Fruit fly (Drosophila melanogaster) whole organism, wandering third instar larva: ENCODE measurements around the gene ND-15.

Experiments
- Abd-B ChIP-seq: fragments of >200 bp; optimal IDR thresholded peaks from 2 replicates; lab custom pipeline; 2017; ENCODE audit warnings: missing biosample characterization, missing genetic modification characterization
- CG32264 ChIP-seq: fragments of 200-800 bp; sonication (Bioruptor generic); optimal IDR thresholded peaks from 2 replicates; lab custom pipeline; 2016; ENCODE audit warnings: missing biosample characterization, missing genetic modification characterization
- CG9705 ChIP-seq: fragments of 200-800 bp; sonication (Bioruptor generic); optimal IDR thresholded peaks from 2 replicates; lab custom pipeline; 2018; ENCODE audit warnings: missing biosample characterization, mild to moderate bottlenecking, missing genetic modification characterization
- CrebA ChIP-seq: fragments of 200-800 bp; sonication (Bioruptor generic); optimal IDR thresholded peaks from 2 replicates; lab custom pipeline; 2016; ENCODE audit warnings: missing biosample characterization, mild to moderate bottlenecking, missing genetic modification characterization, borderline replicate concordance
- Dif ChIP-seq: fragments of 200-275, 200-300 bp; sonication (Bioruptor generic); optimal IDR thresholded peaks from 2 replicates; lab custom pipeline; 2018; ENCODE audit warnings: missing biosample characterization, missing genetic modification characterization; ENCODE audit not compliant: partially characterized antibody
- GATAd ChIP-seq: sonication (Bioruptor generic); optimal IDR thresholded peaks from 2 replicates; lab custom pipeline; 2016; ENCODE audit warnings: missing biosample characterization, missing genetic modification characterization
- HLH106 ChIP-seq: fragments of 200-800 bp; optimal IDR thresholded peaks from 3 replicates; lab custom pipeline; 2019; ENCODE audit warnings: missing biosample characterization, mild to moderate bottlenecking, missing genetic modification characterization, moderate library complexity
- Hnf4 ChIP-seq: fragments of 200-800 bp; sonication (Bioruptor generic); optimal IDR thresholded peaks from 2 replicates; lab custom pipeline; 2016; ENCODE audit warnings: missing biosample characterization, mild to moderate bottlenecking, missing genetic modification characterization
- Hr78 ChIP-seq: fragments of >200 bp; optimal IDR thresholded peaks from 2 replicates; lab custom pipeline; 2017; ENCODE audit warnings: missing biosample characterization, missing genetic modification characterization
- Hr83 ChIP-seq: fragments of 200-300 bp; sonication (Bioruptor generic); optimal IDR thresholded peaks from 2 replicates; lab custom pipeline; 2016; ENCODE audit warnings: missing biosample characterization, mild to moderate bottlenecking, missing genetic modification characterization, moderate library complexity; ENCODE audit not compliant: poor library complexity, severe bottlenecking
- Jra ChIP-seq: sonication (Bioruptor generic); optimal IDR thresholded peaks from 2 replicates; lab custom pipeline; 2016; ENCODE audit warnings: missing biosample characterization, missing genetic modification characterization
- Mio ChIP-seq: sonication (Bioruptor generic); optimal IDR thresholded peaks from 2 replicates; lab custom pipeline; 2016; ENCODE audit warnings: missing biosample characterization, missing genetic modification characterization
- Myc ChIP-seq: fragments of >200 bp; optimal IDR thresholded peaks from 2 replicates; lab custom pipeline; 2017
- N ChIP-seq: fragments of >200 bp; optimal IDR thresholded peaks from 2 replicates; lab custom pipeline; 2018; ENCODE audit warnings: missing biosample characterization, missing external identifiers, missing genetic modification characterization
- OdsH ChIP-seq: fragments of 200-800 bp; sonication (Bioruptor generic); optimal IDR thresholded peaks from 2 replicates; lab custom pipeline; 2016; ENCODE audit warnings: missing biosample characterization, mild to moderate bottlenecking, missing genetic modification characterization
- Rel ChIP-seq, 2 experiments: fragments of 200-800 bp; sonication (Bioruptor generic) in 1 of 2; optimal IDR thresholded peaks; 2 replicates in 1 of 2; 3 replicates in 1 of 2; lab custom pipeline; 2016 to 2019; ENCODE audit warnings: mild to moderate bottlenecking in 2 of 2, missing biosample characterization in 2 of 2, missing genetic modification characterization in 2 of 2, moderate library complexity in 1 of 2
- Sp1 ChIP-seq: fragments of 200-800 bp; sonication (Bioruptor generic); optimal IDR thresholded peaks from 3 replicates; lab custom pipeline; 2019; ENCODE audit warnings: missing biosample characterization, mild to moderate bottlenecking, missing genetic modification characterization, moderate library complexity
- Vsx2 ChIP-seq: fragments of 200-300, 225-300 bp; sonication (Bioruptor generic); optimal IDR thresholded peaks from 2 replicates; lab custom pipeline; 2018; ENCODE audit warnings: missing biosample characterization, missing genetic modification characterization; ENCODE audit not compliant: partially characterized antibody
- br ChIP-seq: fragments of 200-800 bp; sonication (Bioruptor generic); optimal IDR thresholded peaks from 2 replicates; lab custom pipeline; 2016; ENCODE audit warnings: missing biosample characterization, missing genetic modification characterization
- brk ChIP-seq: fragments of 200-800 bp; sonication (Bioruptor generic); optimal IDR thresholded peaks from 2 replicates; lab custom pipeline; 2016; ENCODE audit warnings: missing biosample characterization, mild to moderate bottlenecking, missing genetic modification characterization
- dl ChIP-seq, 2 experiments: fragments of 175-275, 200-275 bp in 1 of 2; fragments of 200-275 bp in 1 of 2; sonication (Bioruptor generic); optimal IDR thresholded peaks; lab custom pipeline; 2018; ENCODE audit warnings: mild to moderate bottlenecking in 2 of 2, missing biosample characterization in 2 of 2, missing genetic modification characterization in 2 of 2, moderate library complexity in 2 of 2; ENCODE audit not compliant: partially characterized antibody in 2 of 2, insufficient read depth in 1 of 2
- dmrt93B ChIP-seq: fragments of 200-800 bp; sonication (Bioruptor generic); optimal IDR thresholded peaks from 2 replicates; lab custom pipeline; 2018; ENCODE audit warnings: missing biosample characterization, mild to moderate bottlenecking, missing genetic modification characterization
- dsf ChIP-seq: sonication (Bioruptor generic); optimal IDR thresholded peaks from 2 replicates; lab custom pipeline; 2016; ENCODE audit warnings: missing biosample characterization, missing genetic modification characterization, borderline replicate concordance
- ey ChIP-seq: fragments of 200-800 bp; sonication (Bioruptor generic); optimal IDR thresholded peaks from 2 replicates; lab custom pipeline; 2016; ENCODE audit warnings: missing biosample characterization, missing genetic modification characterization
- foxo ChIP-seq, 2 experiments: fragments of 200-800 bp; sonication (Bioruptor generic); optimal IDR thresholded peaks; 2 replicates in 1 of 2; 3 replicates in 1 of 2; lab custom pipeline; 2016 to 2017; ENCODE audit warnings: missing biosample characterization in 2 of 2, missing genetic modification characterization in 2 of 2
- fru ChIP-seq: fragments of 200-800 bp; sonication (Bioruptor generic); optimal IDR thresholded peaks from 3 replicates; lab custom pipeline; 2016; ENCODE audit warnings: missing biosample characterization, mild to moderate bottlenecking, missing genetic modification characterization
- h ChIP-seq: fragments of 200-800 bp; sonication (Bioruptor generic); optimal IDR thresholded peaks from 3 replicates; lab custom pipeline; 2016; ENCODE audit warnings: missing biosample characterization, mild to moderate bottlenecking, missing genetic modification characterization
- lola ChIP-seq: fragments of >200 bp; optimal IDR thresholded peaks from 2 replicates; lab custom pipeline; 2017; ENCODE audit warnings: missing biosample characterization, missing genetic modification characterization
- pan ChIP-seq: fragments of >200 bp; optimal IDR thresholded peaks from 2 replicates; lab custom pipeline; 2017
- psq ChIP-seq: fragments of 200-800 bp; sonication (Bioruptor generic); optimal IDR thresholded peaks from 3 replicates; lab custom pipeline; 2017; ENCODE audit warnings: missing biosample characterization, mild to moderate bottlenecking, missing genetic modification characterization, moderate library complexity
- rgr ChIP-seq: fragments of 200-800 bp; sonication (Bioruptor generic); optimal IDR thresholded peaks from 3 replicates; lab custom pipeline; 2016; ENCODE audit warnings: missing biosample characterization, mild to moderate bottlenecking, missing genetic modification characterization
- sage ChIP-seq: fragments of 200-800 bp; sonication (Bioruptor generic); optimal IDR thresholded peaks from 2 replicates; lab custom pipeline; 2016; ENCODE audit warnings: missing biosample characterization, mild to moderate bottlenecking, missing genetic modification characterization
- sv ChIP-seq: fragments of 200-800 bp; sonication (Bioruptor generic); optimal IDR thresholded peaks from 3 replicates; lab custom pipeline; 2016; ENCODE audit warnings: missing biosample characterization, missing genetic modification characterization
- tai ChIP-seq: sonication (Bioruptor generic); optimal IDR thresholded peaks from 2 replicates; lab custom pipeline; 2016; ENCODE audit warnings: missing biosample characterization, missing genetic modification characterization
- usp ChIP-seq: fragments of >200 bp; optimal IDR thresholded peaks from 2 replicates; lab custom pipeline; 2017; ENCODE audit warnings: missing biosample characterization, missing genetic modification characterization
- woc ChIP-seq: sonication (Bioruptor generic); optimal IDR thresholded peaks from 2 replicates; lab custom pipeline; 2016; ENCODE audit warnings: missing biosample characterization, mild to moderate bottlenecking, missing genetic modification characterization

ND-15 gene

dm6 chr2L:130691-131090 lies 16.2 kb downstream of the ND-15 start, which contains the start of gene CG3164:
Gene CG3164, minus strand, starts transcription at chr2L:130791.
- TF ChIP-seq dl (GFP tag; optimal IDR thresholded peaks at IDR 0.05; lab: Kevin White, UChicago; ENCODE audit: insufficient read depth in 1 of 2, partially characterized antibody in 2 of 2) (no peak), sv (GFP tag; lab: Kevin White, UChicago) (no peak), ey (GFP tag; lab: Kevin White, UChicago) (no peak), Hnf4 (no peak), brk (GFP tag; lab: Kevin White, UChicago) (no peak), br (GFP tag; lab: Kevin White, UChicago) (no peak), pan (no peak), Sp1 (GFP tag; lab: Kevin White, UChicago) (no peak), dsf (GFP tag; lab: Kevin White, UChicago) (no peak), OdsH (no peak), rgr (no peak), GATAd (GFP tag; lab: Kevin White, UChicago) (no peak), foxo (GFP tag; optimal IDR thresholded peaks at IDR 0.05; lab: Kevin White, UChicago) (no peak), tai (GFP tag; lab: Kevin White, UChicago) (no peak), Dif (GFP tag; lab: Kevin White, UChicago) (no peak), CG32264 (GFP tag; lab: Kevin White, UChicago) (no peak)

- TF ChIP-seq Vsx2 (GFP tag; lab: Kevin White, UChicago) (no peak), Jra (GFP tag; lab: Kevin White, UChicago) (no peak), fru (GFP tag; lab: Kevin White, UChicago) (no peak), Sp1 (GFP tag; lab: Kevin White, UChicago) (peak; percentile 59), Hnf4 (peak; percentile 42), Myc (lab: Kevin White, UChicago) (no peak), h (GFP tag; lab: Kevin White, UChicago) (peak; percentile 55), tai (GFP tag; lab: Kevin White, UChicago) (no peak), dmrt93B (GFP tag; lab: Kevin White, UChicago) (no peak), lola (GFP tag; lab: Kevin White, UChicago) (no peak), br (GFP tag; lab: Kevin White, UChicago) (peak; percentile 43), sage (no peak), psq (GFP tag; lab: Kevin White, UChicago) (no peak), Dif (GFP tag; lab: Kevin White, UChicago) (peak; percentile 90), GATAd (GFP tag; lab: Kevin White, UChicago) (no peak), OdsH (peak; percentile 14), dl (GFP tag; optimal IDR thresholded peaks at IDR 0.05; lab: Kevin White, UChicago; ENCODE audit: insufficient read depth in 1 of 2, partially characterized antibody in 2 of 2) (peak; percentile 66 to 89), CG9705 (GFP tag; lab: Kevin White, UChicago) (no peak), CG32264 (GFP tag; lab: Kevin White, UChicago) (no peak), Mio (GFP tag; lab: Kevin White, UChicago) (no peak), N (GFP tag; lab: Kevin White, UChicago) (no peak), brk (GFP tag; lab: Kevin White, UChicago) (no peak), Hr78 (GFP tag; lab: Kevin White, UChicago) (no peak), usp (GFP tag; lab: Kevin White, UChicago) (no peak), Rel (GFP tag; optimal IDR thresholded peaks at IDR 0.05; lab: Kevin White, UChicago) (no peak), Rel (tag; optimal IDR thresholded peaks at IDR 0.05; lab: Kevin White, UChicago) (peak; percentile 68), pan (no peak), Abd-B (GFP tag; lab: Kevin White, UChicago) (no peak), woc (no peak), HLH106 (tag; lab: Kevin White, UChicago) (no peak), foxo (GFP tag; optimal IDR thresholded peaks at IDR 0.05; lab: Kevin White, UChicago) (peak in 1 of 2 experiments; percentile 15), CrebA (GFP tag; lab: Kevin White, UChicago) (no peak), rgr (peak; percentile 45), dsf (GFP tag; lab: Kevin White, UChicago) (no peak), Hr83 (GFP tag; lab: Kevin White, UChicago) (peak; percentile 41), ey (GFP tag; lab: Kevin White, UChicago) (no peak)
Observed at dm6 chr2L:131466-132270, 17.1 kb downstream of the ND-15 start, which contains the start of gene Gs1. Gene Gs1, plus strand, starts transcription at chr2L:132077.
